Worm (Caenorhabditis elegans) whole organism, L4 larva: Measurements from ENCODE around the gene sbp-1.

ENCODE experiments used
- R02D3.7 ChIP-seq: fragments of 150-350 bp; sonication (generic microtip); optimal IDR thresholded peaks from 3 replicates; lab custom pipeline; 2014; ENCODE audit warnings: missing biosample characterization, missing genetic modification characterization
- aly-2 ChIP-seq: sonication (generic microtip); optimal IDR thresholded peaks from 2 replicates; lab custom pipeline; 2018; ENCODE audit warnings: missing biosample characterization, missing genetic modification characterization
- ces-1 ChIP-seq: fragments of 150-350 bp; sonication (generic microtip); optimal IDR thresholded peaks from 4 replicates; lab custom pipeline; 2014; ENCODE audit warnings: missing biosample characterization, missing genetic modification reagents, missing genetic modification characterization
- egl-27 ChIP-seq: sonication (generic microtip); optimal IDR thresholded peaks from 3 replicates; lab custom pipeline; 2017; ENCODE audit warnings: missing biosample characterization, missing genetic modification reagents, missing genetic modification characterization
- hmg-1.1 ChIP-seq: fragments of 200-800 bp; sonication (Bioruptor generic); IDR thresholded peaks from 2 replicates; pipeline ENCODE4 v1.3.6; 2022; ENCODE audit warnings: missing genetic modification reagents, missing genetic modification characterization, missing compliant biosample characterization
- lin-29 ChIP-seq: fragments of 200-800 bp; sonication (Bioruptor generic); IDR thresholded peaks from 2 replicates; pipeline ENCODE4 v1.3.6; 2022; ENCODE audit warnings: missing genetic modification reagents, missing genetic modification characterization, missing compliant biosample characterization
- lir-3 ChIP-seq: sonication (generic microtip); optimal IDR thresholded peaks from 2 replicates; lab custom pipeline; 2016; ENCODE audit warnings: mild to moderate bottlenecking, missing genetic modification characterization, missing compliant biosample characterization
- lsy-2 ChIP-seq, 2 experiments: fragments of 150-350 bp in 1 of 2; sonication (generic microtip) in 1 of 2; optimal IDR thresholded peaks; 2 replicates each; lab custom pipeline; 2014 to 2017; ENCODE audit warnings: missing biosample characterization in 2 of 2, missing genetic modification characterization in 2 of 2
- nhr-237 ChIP-seq: sonication (generic microtip); optimal IDR thresholded peaks from 2 replicates; lab custom pipeline; 2017; ENCODE audit warnings: missing biosample characterization, missing genetic modification characterization
- nhr-77 ChIP-seq: fragments of 150-350 bp; optimal IDR thresholded peaks from 2 replicates; lab custom pipeline; 2014; ENCODE audit warnings: missing biosample characterization, missing genetic modification characterization
- snpc-4 ChIP-seq: fragments of 150-350 bp; optimal IDR thresholded peaks from 2 replicates; lab custom pipeline; 2014; ENCODE audit warnings: missing biosample characterization, missing genetic modification characterization
- unc-62 ChIP-seq, 3 experiments: fragments of 150-350 bp in 1 of 3; sonication (generic microtip); optimal IDR thresholded peaks in 2 of 3; peaks in 1 of 3; 1 replicate in 1 of 3; 2 replicates in 2 of 3; lab custom pipeline; 2014 to 2017; ENCODE audit warnings: missing biosample characterization in 3 of 3, missing genetic modification characterization in 3 of 3, missing genetic modification reagents in 3 of 3, missing genotype in 1 of 3
- zfp-2 ChIP-seq: sonication (generic microtip); optimal IDR thresholded peaks from 2 replicates; lab custom pipeline; 2016; ENCODE audit warnings: mild to moderate bottlenecking, missing genetic modification characterization, missing compliant biosample characterization

DNA sequence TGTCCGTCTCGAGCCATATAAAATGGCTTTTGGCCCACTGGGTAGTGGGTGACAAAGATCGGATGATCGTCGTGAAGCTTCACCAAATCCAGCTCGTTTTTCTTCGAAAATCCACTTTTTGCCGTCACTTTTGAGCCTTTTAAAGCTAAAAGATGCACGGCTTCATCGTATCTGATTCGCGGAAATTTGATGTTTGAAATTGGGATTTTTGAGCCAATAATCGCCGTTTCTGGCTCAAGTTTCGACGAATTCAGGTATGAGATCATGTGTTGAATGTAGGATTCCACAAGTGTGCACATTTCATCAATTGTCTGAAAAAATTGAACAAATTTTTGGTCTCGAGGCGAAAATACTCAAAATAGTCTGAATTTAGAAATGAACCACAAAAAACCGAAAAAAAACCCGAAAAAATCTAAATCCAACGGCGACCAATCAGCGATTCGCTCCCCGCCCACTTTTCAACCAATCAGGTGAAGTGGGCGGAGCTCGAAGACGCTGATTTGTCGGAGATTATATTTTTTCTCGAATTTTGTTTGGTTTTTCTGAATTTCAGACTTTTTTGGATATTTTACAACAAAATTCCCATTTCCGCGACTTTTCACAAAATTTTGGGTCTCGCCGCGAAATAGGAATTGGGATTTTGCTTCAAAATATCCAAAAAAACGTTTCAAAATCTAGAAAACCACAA, 46.4 kb upstream of the sbp-1 start:
- TF ChIP-seq hmg-1.1 (no peak), zfp-2 (no peak), egl-27 (tag; lab: Kevin White, UChicago) (no peak), nhr-237 (tag; lab: Kevin White, UChicago) (no peak), lsy-2 (tag; optimal IDR thresholded peaks at IDR 0.05; lab: Kevin White, UChicago) (no peak), nhr-77 (tag; lab: Kevin White, UChicago) (no peak), aly-2 (tag; lab: Kevin White, UChicago) (no peak), unc-62 (GFP tag; optimal IDR thresholded peaks at IDR 0.05 in 1 of 2; lab: Kevin White, UChicago) (no peak), unc-62 (tag; optimal IDR thresholded peaks at IDR 0.05; lab: Kevin White, UChicago) (no peak), snpc-4 (tag; lab: Kevin White, UChicago) (no peak), lir-3 (tag; lab: Kevin White, UChicago) (no peak), lin-29 (no peak), R02D3.7 (tag; lab: Kevin White, UChicago) (no peak), ces-1 (no peak)
